Worm (Caenorhabditis elegans): ENCODE measurements around the gene Y50E8A.2.

Gene Y50E8A.2

DNA sequence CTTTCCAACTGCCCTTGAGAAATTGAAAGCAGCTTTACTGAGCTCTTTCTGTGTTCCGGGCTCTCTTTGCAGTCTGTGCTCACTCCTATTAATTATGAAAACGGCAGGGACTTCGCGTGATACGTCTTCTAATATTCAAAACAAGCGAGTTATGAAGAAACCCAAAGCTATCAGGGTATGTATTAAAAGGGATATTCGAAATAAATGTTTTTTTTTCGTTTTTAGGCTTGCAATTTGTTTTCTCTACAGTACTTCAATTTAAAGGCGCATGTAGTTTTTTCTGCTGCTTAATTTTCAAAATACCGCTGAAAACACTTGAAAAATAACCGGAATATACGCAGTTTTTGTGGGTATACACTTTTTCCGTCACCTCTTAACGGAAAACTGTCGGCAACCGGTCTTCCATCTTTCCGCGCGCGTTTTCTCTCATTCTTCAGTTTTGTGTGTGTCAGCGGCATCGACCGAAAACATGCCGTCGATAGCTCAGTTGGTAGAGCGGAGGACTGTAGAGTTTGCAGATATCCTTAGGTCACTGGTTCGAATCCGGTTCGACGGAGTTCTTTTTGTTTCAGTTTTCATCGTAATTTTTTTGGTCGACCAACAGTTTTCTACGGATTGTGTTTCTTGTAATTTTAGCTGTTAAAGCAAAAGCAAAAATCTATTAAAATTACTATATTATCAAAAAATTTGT, 39.4 kb downstream of the Y50E8A.2 start, which contains the start of gene gasr-8 (continued):
- no peak for TF ChIP-seq T26A5.8 (tag; optimal IDR thresholded peaks at IDR 0.05)
- peak; percentile 48 for TF ChIP-seq die-1 (tag; optimal IDR thresholded peaks at IDR 0.05)
- TF ChIP-seq dpl-1 (GFP tag; optimal IDR thresholded peaks at IDR 0.05), result no peak
- TF ChIP-seq F33H1.4 (GFP tag; IDR thresholded peaks at IDR 0.05), result peak; percentile 8; the same call in 1 of the 2 replicates
- TF ChIP-seq snpc-3.4 (tag; optimal IDR thresholded peaks at IDR 0.05), result peak; percentile 29
- peak; percentile 42 for TF ChIP-seq him-1 (tag; optimal IDR thresholded peaks at IDR 0.05)
- TF ChIP-seq ztf-6 (GFP tag; IDR thresholded peaks at IDR 0.05), result no peak
- TF ChIP-seq mcd-1 (GFP tag; IDR thresholded peaks at IDR 0.05), result peak; percentile 15; the same call in 1 of the 2 replicates
- no peak for TF ChIP-seq athp-1 (tag; optimal IDR thresholded peaks at IDR 0.05)
- TF ChIP-seq fkh-3 (tag; optimal IDR thresholded peaks at IDR 0.05), result no peak
- peak; percentile 23 for TF ChIP-seq ztf-18 (tag; optimal IDR thresholded peaks at IDR 0.05)
- peak; percentile 73 for TF ChIP-seq lsl-1 (GFP tag; optimal IDR thresholded peaks at IDR 0.05)
- TF ChIP-seq ceh-27 (GFP tag; optimal IDR thresholded peaks at IDR 0.05), result no peak
- peak; percentile 32 for TF ChIP-seq nhr-90 (tag; optimal IDR thresholded peaks at IDR 0.05)
- no peak for TF ChIP-seq let-607 (tag; optimal IDR thresholded peaks at IDR 0.05)
- no peak for TF ChIP-seq nhr-80 (tag; optimal IDR thresholded peaks at IDR 0.05)
- no peak for TF ChIP-seq F52B5.7 (tag; optimal IDR thresholded peaks at IDR 0.05)
- TF ChIP-seq ekl-4 (GFP tag; IDR thresholded peaks at IDR 0.05), result peak; percentile 23; the same call in 1 of the 2 replicates
- TF ChIP-seq zim-3 (tag; optimal IDR thresholded peaks at IDR 0.05), result no peak
- TF ChIP-seq unc-130 (GFP tag; optimal IDR thresholded peaks at IDR 0.05), result peak; percentile 8
- TF ChIP-seq aptf-3 (GFP tag; IDR thresholded peaks at IDR 0.05), result no peak
- peak; percentile 63 for TF ChIP-seq D2030.7 (GFP tag; IDR thresholded peaks at IDR 0.05)
- no peak for TF ChIP-seq attf-6 (GFP tag; IDR thresholded peaks at IDR 0.05)
- TF ChIP-seq zfh-2 (GFP tag; conservative IDR thresholded peaks at IDR 0.05), result no peak
- TF ChIP-seq F22D6.2 (tag; optimal IDR thresholded peaks at IDR 0.05), result no peak
- TF ChIP-seq B0336.3 (GFP tag; IDR thresholded peaks at IDR 0.05), result no peak
- 0 out of 2 replicates have a peak, but pooled peaks have one; percentile 4 for TF ChIP-seq madf-3 (GFP tag; IDR thresholded peaks at IDR 0.05)
- no peak for TF ChIP-seq somi-1 (GFP tag; optimal IDR thresholded peaks at IDR 0.05)
- no peak for TF ChIP-seq ztf-28 (GFP tag; IDR thresholded peaks at IDR 0.05)
- TF ChIP-seq sea-2 (GFP tag; IDR thresholded peaks at IDR 0.05), result no peak
- TF ChIP-seq hlh-12 (tag; optimal IDR thresholded peaks at IDR 0.05), result no peak
- no peak for TF ChIP-seq unc-62 (GFP tag; optimal IDR thresholded peaks at IDR 0.05)
- TF ChIP-seq atf-7 (tag; optimal IDR thresholded peaks at IDR 0.05), result no peak
- no peak; the same call in 1 of the 2 replicates for TF ChIP-seq pbrm-1 (GFP tag; IDR thresholded peaks at IDR 0.05)
- TF ChIP-seq rpc-1 (optimal IDR thresholded peaks at IDR 0.05), result peak; percentile 66
- TF ChIP-seq rpc-1 (tag; optimal IDR thresholded peaks at IDR 0.05), result peak; percentile 82
- no peak for TF ChIP-seq bed-2 (GFP tag; IDR thresholded peaks at IDR 0.05)
- TF ChIP-seq let-526 (GFP tag; IDR thresholded peaks at IDR 0.05), result no peak
- TF ChIP-seq efl-1 (GFP tag; optimal IDR thresholded peaks at IDR 0.05), result no peak
- peak; percentile 76 for TF ChIP-seq nfyb-1 (GFP tag; IDR thresholded peaks at IDR 0.05)
- peak; percentile 45 for TF ChIP-seq ZK185.1 (tag; optimal IDR thresholded peaks at IDR 0.05; ENCODE audit: poor library complexity, severe bottlenecking)
- no peak for TF ChIP-seq dpff-1 (tag; optimal IDR thresholded peaks at IDR 0.05)
- no peak for TF ChIP-seq C06A6.2 (GFP tag; conservative IDR thresholded peaks at IDR 0.05)
- TF ChIP-seq lag-1 (GFP tag; IDR thresholded peaks at IDR 0.05), result no peak
- TF ChIP-seq ama-1 (optimal IDR thresholded peaks at IDR 0.05), result no peak
- peak in 1 of 2 experiments; percentile 51 for TF ChIP-seq ama-1 (GFP tag; optimal IDR thresholded peaks at IDR 0.05)
- TF ChIP-seq Y53F4B.3 (GFP tag; IDR thresholded peaks at IDR 0.05), result no peak
- TF ChIP-seq snpc-1.1 (tag; optimal IDR thresholded peaks at IDR 0.05; ENCODE audit: insufficient read depth), result no peak
- TF ChIP-seq cebp-1 (GFP tag; IDR thresholded peaks at IDR 0.05), result no peak
- TF ChIP-seq cebp-1 (tag; optimal IDR thresholded peaks at IDR 0.05), result no peak
